Fruit fly (Drosophila melanogaster) whole organism, pupa: ENCODE measurements around the gene cmpy.

ENCODE experiments used
- CG10348 ChIP-seq: fragments of 200-800 bp; sonication (Bioruptor generic); IDR thresholded peaks from 2 replicates; pipeline ENCODE4 v1.3.6; 2022; ENCODE audit warnings: missing biosample characterization, missing genetic modification characterization
- CG13204 ChIP-seq: fragments of 200-800 bp; sonication (Bioruptor generic); optimal IDR thresholded peaks from 2 replicates; lab custom pipeline; 2018; ENCODE audit warnings: missing biosample characterization, mild to moderate bottlenecking, missing genetic modification characterization, moderate library complexity
- CG14655 ChIP-seq: fragments of 200-800 bp; sonication (Bioruptor generic); optimal IDR thresholded peaks from 3 replicates; lab custom pipeline; 2017; ENCODE audit warnings: mild to moderate bottlenecking, missing biosample characterization, missing genetic modification reagents, missing genetic modification characterization
- CG15710 ChIP-seq: fragments of 200-800 bp; sonication (Bioruptor generic); optimal IDR thresholded peaks from 2 replicates; lab custom pipeline; 2018; ENCODE audit warnings: missing biosample characterization, mild to moderate bottlenecking, missing genetic modification characterization, moderate library complexity
- CG17806 ChIP-seq: fragments of 200-800 bp; sonication (Bioruptor generic); optimal IDR thresholded peaks from 2 replicates; lab custom pipeline; 2018; ENCODE audit warnings: missing biosample characterization, mild to moderate bottlenecking, missing genetic modification characterization, moderate library complexity
- CG32121 ChIP-seq: fragments of 200-800 bp; sonication (Bioruptor generic); IDR thresholded peaks from 2 replicates; pipeline ENCODE4 v1.3.6; 2022; ENCODE audit warnings: missing biosample characterization, missing genetic modification characterization
- CG34367 ChIP-seq: fragments of 200-800 bp; sonication (Bioruptor generic); optimal IDR thresholded peaks from 2 replicates; lab custom pipeline; 2018; ENCODE audit warnings: missing biosample characterization, mild to moderate bottlenecking, missing genetic modification characterization
- CG4496 ChIP-seq: fragments of 200-800 bp; sonication (Bioruptor generic); IDR thresholded peaks from 3 replicates; pipeline ENCODE4 v1.3.6; 2022; ENCODE audit warnings: missing biosample characterization, missing genetic modification characterization
- CG8159 ChIP-seq: fragments of 200-800 bp; sonication (Bioruptor generic); optimal IDR thresholded peaks from 3 replicates; lab custom pipeline; 2018; ENCODE audit warnings: missing biosample characterization, mild to moderate bottlenecking, missing genetic modification characterization, moderate library complexity
- CG8301 ChIP-seq: fragments of 200-800 bp; sonication (Bioruptor generic); optimal IDR thresholded peaks from 2 replicates; lab custom pipeline; 2018; ENCODE audit warnings: missing biosample characterization, mild to moderate bottlenecking, missing genetic modification characterization
- CG9948 ChIP-seq: fragments of 200-800 bp; sonication (Bioruptor generic); optimal IDR thresholded peaks from 2 replicates; lab custom pipeline; 2018; ENCODE audit warnings: missing biosample characterization, mild to moderate bottlenecking, missing genetic modification characterization, moderate library complexity
- D1 ChIP-seq: fragments of 200-800 bp; sonication (Bioruptor generic); optimal IDR thresholded peaks from 2 replicates; lab custom pipeline; 2018; ENCODE audit warnings: missing biosample characterization, mild to moderate bottlenecking, missing genetic modification characterization, moderate library complexity
- EcR ChIP-seq: fragments of 200-800 bp; sonication (Bioruptor generic); optimal IDR thresholded peaks from 3 replicates; lab custom pipeline; 2019; ENCODE audit warnings: missing biosample characterization, missing genetic modification characterization, mild to moderate bottlenecking, moderate library complexity, missing genetic modification reagents
- Ets98B ChIP-seq: fragments of 200-800 bp; sonication (Bioruptor generic); IDR thresholded peaks from 2 replicates; pipeline ENCODE4 v1.3.6; 2022; ENCODE audit warnings: missing biosample characterization, missing genetic modification characterization
- Pif1A ChIP-seq: fragments of 200-800 bp; sonication (Bioruptor generic); optimal IDR thresholded peaks from 3 replicates; lab custom pipeline; 2016; ENCODE audit warnings: missing biosample characterization, missing genetic modification characterization
- Pif1B ChIP-seq: fragments of 200-800 bp; sonication (Bioruptor generic); optimal IDR thresholded peaks from 3 replicates; lab custom pipeline; 2016; ENCODE audit warnings: missing biosample characterization, missing genetic modification characterization
- Snoo ChIP-seq: fragments of 200-800 bp; sonication (Bioruptor generic); optimal IDR thresholded peaks from 3 replicates; lab custom pipeline; 2017; ENCODE audit warnings: missing biosample characterization, mild to moderate bottlenecking, missing genetic modification characterization, inconsistent platforms
- fd96Ca ChIP-seq: fragments of 200-800 bp; sonication (Bioruptor generic); IDR thresholded peaks from 3 replicates; pipeline ENCODE4 v1.3.6; 2022; ENCODE audit warnings: missing biosample characterization, missing genetic modification characterization
- gl ChIP-seq: fragments of 200-800 bp; sonication (Bioruptor generic); optimal IDR thresholded peaks from 2 replicates; lab custom pipeline; 2018; ENCODE audit warnings: missing biosample characterization, mild to moderate bottlenecking, missing genetic modification characterization
- rn ChIP-seq: fragments of 200-800 bp; sonication (Bioruptor generic); IDR thresholded peaks from 2 replicates; pipeline ENCODE4 v1.3.6; 2022; ENCODE audit warnings: missing biosample characterization, missing genetic modification characterization

The cmpy gene

DNA sequence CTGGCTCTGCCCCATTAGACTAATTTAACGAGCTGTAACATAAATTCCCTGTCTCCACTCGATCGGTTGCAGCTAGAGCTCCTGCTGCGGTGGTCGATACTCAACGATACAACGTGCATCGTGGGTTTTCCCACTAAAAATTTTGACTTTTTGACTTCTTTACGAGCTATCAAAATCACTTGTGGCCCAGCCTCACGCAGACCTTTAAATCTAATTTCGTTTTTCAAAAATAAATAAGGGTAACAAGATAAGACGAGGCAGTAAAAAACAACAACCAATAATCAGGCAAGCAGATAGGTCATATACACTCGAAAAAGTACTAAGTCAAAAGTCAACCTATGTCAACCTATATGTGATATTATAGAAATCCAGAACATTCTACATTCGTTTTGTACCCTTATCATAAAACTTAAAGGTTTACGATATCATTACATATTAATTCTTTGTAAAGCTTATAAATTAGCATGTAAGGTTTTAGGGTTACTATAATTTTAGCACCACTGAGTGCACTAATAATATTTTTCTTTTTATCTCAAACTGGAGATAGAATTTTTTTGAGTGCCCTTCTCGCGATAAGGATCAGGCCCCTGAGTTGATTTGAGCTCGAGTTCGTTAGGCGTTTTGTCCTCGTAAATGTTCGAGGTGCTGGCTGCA lies 31.7 kb downstream of the cmpy start:
- TF ChIP-seq gl (tag; lab: Kevin White, UChicago), result no peak
- no peak for TF ChIP-seq D1
- peak; percentile 3 for TF ChIP-seq CG8159
- no peak for TF ChIP-seq CG32121 (GFP tag; lab: Robert Waterston, UW)
- no peak for TF ChIP-seq EcR
- TF ChIP-seq CG17806 (tag; lab: Kevin White, UChicago), result peak; percentile 2
- TF ChIP-seq Pif1A (GFP tag; lab: Kevin White, UChicago), result no peak
- peak; percentile 37 for TF ChIP-seq CG9948 (tag; lab: Kevin White, UChicago)
- no peak for TF ChIP-seq Snoo (tag; lab: Kevin White, UChicago)
- no peak for TF ChIP-seq CG13204 (GFP tag; lab: Kevin White, UChicago)
- TF ChIP-seq CG14655 (GFP tag; lab: Kevin White, UChicago), result no peak

DNA sequence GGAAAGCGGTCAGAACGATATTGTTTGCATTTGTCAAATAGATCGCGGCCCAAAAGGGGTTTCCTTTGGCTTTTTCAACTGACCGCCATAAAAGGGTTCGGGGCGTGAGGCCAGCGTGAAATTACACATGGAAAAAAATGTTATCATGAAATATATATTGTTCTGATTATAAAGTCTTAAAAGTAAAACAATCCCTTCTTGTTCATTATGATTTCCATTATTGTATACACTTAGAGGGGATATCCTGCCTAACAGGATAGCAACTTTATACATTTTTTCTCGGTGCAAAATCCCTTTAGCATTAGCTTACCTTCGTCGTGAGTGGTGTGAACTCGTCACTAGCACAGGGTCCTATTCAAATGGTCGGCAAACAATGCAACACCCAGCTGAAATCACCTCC lies 33.9 kb downstream of the cmpy start:
- TF ChIP-seq CG14655 (GFP tag; lab: Kevin White, UChicago) (peak; percentile 11), Pif1A (GFP tag; lab: Kevin White, UChicago) (no peak)

DNA sequence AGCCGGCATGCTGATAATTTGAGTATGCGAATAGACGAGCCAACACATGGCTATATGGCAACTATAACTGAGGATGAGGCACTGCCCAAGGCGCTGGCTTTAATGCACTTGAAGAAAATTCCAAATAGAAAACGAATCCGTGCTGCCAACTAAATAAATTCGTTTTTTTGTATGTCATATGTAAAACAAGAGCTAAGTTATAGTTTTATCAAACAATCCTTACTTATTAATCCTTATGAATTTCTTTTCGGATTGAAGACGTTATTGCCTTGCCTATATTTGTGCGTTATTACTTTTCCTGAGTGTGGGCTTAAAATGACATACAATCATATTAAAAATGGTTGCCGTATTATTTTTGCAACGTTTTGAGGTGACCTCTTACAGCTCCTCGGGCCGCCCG lies 42.5 kb downstream of the cmpy start:
- TF ChIP-seq CG10348 (no peak), CG9948 (tag; lab: Kevin White, UChicago) (peak; percentile 32), EcR (no peak), Snoo (tag; lab: Kevin White, UChicago) (no peak), CG4496 (GFP tag; lab: Robert Waterston, UW) (0 out of 3 replicates have a peak, but pooled peaks have one; percentile 47), CG13204 (GFP tag; lab: Kevin White, UChicago) (no peak), Pif1A (GFP tag; lab: Kevin White, UChicago) (no peak), CG8301 (tag; lab: Kevin White, UChicago) (peak; percentile 46), CG8159 (no peak), gl (tag; lab: Kevin White, UChicago) (no peak), Pif1B (GFP tag; lab: Kevin White, UChicago) (no peak), D1 (no peak), CG32121 (GFP tag; lab: Robert Waterston, UW) (no peak), rn (GFP tag; lab: Robert Waterston, UW) (no peak), CG14655 (GFP tag; lab: Kevin White, UChicago) (peak; percentile 56), fd96Ca (GFP tag; lab: Robert Waterston, UW) (no peak)
- TF ChIP-seq, all 21 proteins: peak for 4

DNA sequence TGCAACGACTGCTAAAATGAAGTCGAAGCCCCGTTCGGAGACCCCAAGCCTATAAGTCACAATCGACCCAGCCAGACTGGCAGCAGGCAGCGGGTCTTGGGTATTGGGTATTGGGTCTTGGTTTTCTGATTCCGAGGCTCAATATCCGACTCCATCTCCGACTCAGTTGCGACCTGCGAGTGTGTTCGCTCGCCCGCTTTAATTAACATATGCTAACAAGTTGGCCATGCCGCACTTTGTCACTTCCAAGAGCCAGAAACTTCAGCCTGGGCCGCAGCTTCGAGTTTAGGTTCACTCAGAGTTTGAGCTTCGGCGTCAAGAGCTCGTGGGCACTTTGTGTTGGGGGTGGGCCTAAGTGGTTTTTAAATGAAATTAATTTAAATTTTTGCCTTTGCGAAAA lies 45.1 kb downstream of the cmpy start:
- TF ChIP-seq D1 (no peak), CG17806 (tag; lab: Kevin White, UChicago) (no peak), CG4496 (GFP tag; lab: Robert Waterston, UW) (no peak), CG9948 (tag; lab: Kevin White, UChicago) (no peak), fd96Ca (GFP tag; lab: Robert Waterston, UW) (no peak), CG10348 (no peak), Snoo (tag; lab: Kevin White, UChicago) (no peak), CG14655 (GFP tag; lab: Kevin White, UChicago) (no peak), Pif1B (GFP tag; lab: Kevin White, UChicago) (no peak), gl (tag; lab: Kevin White, UChicago) (no peak), CG34367 (tag; lab: Kevin White, UChicago) (no peak), CG32121 (GFP tag; lab: Robert Waterston, UW) (no peak), CG13204 (GFP tag; lab: Kevin White, UChicago) (no peak), EcR (no peak), Ets98B (GFP tag; lab: Robert Waterston, UW) (no peak), Pif1A (GFP tag; lab: Kevin White, UChicago) (no peak)

DNA sequence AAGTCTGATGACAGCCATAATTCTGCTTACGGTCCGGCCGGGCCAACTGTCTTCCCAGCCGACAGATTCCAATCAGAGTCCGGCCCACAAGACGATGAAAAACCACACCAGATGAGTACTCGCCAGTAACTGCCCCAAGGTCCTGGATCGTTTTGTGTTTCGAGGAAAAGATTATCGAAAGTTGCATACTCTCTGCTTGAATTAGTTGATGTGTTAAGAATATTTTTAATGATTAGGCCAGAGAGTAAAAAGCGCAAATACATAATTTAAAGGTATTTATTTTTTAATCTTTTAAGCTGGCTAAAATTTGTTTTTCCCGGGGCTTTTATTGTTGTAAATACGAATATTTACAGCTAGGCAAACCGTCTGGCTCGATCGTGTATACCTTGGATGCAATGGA lies 46.6 kb downstream of the cmpy start:
- TF ChIP-seq CG15710 (tag; lab: Kevin White, UChicago) (peak; percentile 18), Snoo (tag; lab: Kevin White, UChicago) (no peak), EcR (no peak), CG8301 (tag; lab: Kevin White, UChicago) (no peak), CG14655 (GFP tag; lab: Kevin White, UChicago) (no peak), rn (GFP tag; lab: Robert Waterston, UW) (no peak), gl (tag; lab: Kevin White, UChicago) (no peak), Ets98B (GFP tag; lab: Robert Waterston, UW) (no peak), fd96Ca (GFP tag; lab: Robert Waterston, UW) (no peak), CG8159 (peak; percentile 24), Pif1B (GFP tag; lab: Kevin White, UChicago) (no peak), CG9948 (tag; lab: Kevin White, UChicago) (no peak), CG34367 (tag; lab: Kevin White, UChicago) (no peak), CG17806 (tag; lab: Kevin White, UChicago) (no peak), Pif1A (GFP tag; lab: Kevin White, UChicago) (no peak), CG32121 (GFP tag; lab: Robert Waterston, UW) (no peak), D1 (no peak)

DNA sequence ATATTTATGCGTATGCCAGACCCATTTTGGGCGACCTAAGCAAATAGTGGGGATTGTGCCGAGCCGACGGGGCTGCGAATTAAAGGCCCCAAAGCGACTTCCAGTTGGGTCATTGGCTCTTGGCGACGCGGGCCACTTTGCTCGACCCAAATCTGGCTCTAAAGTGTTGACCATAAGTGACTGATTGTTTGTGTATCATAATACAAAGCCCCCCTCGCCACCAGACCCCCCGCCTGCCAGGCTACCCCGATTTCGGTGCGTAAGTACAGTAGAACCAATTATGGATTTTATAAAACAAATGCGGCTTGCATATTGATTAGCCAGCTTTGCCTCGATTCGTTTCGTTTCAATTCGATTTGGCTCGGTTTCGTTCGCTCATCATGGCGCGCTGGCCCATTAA lies 47.3 kb downstream of the cmpy start:
- TF ChIP-seq Snoo (tag; lab: Kevin White, UChicago) (no peak), CG15710 (tag; lab: Kevin White, UChicago) (no peak), Ets98B (GFP tag; lab: Robert Waterston, UW) (no peak), CG10348 (no peak), CG34367 (tag; lab: Kevin White, UChicago) (no peak)
